Worm (Caenorhabditis elegans) whole organism, L3 larva: ENCODE data around the gene C18H7.1.
A peak's percentile ranks its signal among the peaks of the same experiment; 100 is the strongest.

ENCODE experiments used
- R02D3.7 ChIP-seq: fragments of 150-350 bp; optimal IDR thresholded peaks from 2 replicates; lab custom pipeline; 2014; ENCODE audit warnings: missing biosample characterization, missing genetic modification characterization
- ZK546.5 ChIP-seq: sonication (generic microtip); optimal IDR thresholded peaks from 2 replicates; lab custom pipeline; 2017; ENCODE audit warnings: missing biosample characterization, missing genetic modification characterization
- aly-2 ChIP-seq: fragments of 150-350 bp; optimal IDR thresholded peaks from 2 replicates; lab custom pipeline; 2014; ENCODE audit warnings: missing biosample characterization, missing genetic modification characterization
- ama-1 ChIP-seq: fragments of 150-350 bp; optimal IDR thresholded peaks from 2 replicates; lab custom pipeline; 2018
- ceh-16 ChIP-seq: sonication (generic microtip); optimal IDR thresholded peaks from 2 replicates; lab custom pipeline; 2017; ENCODE audit warnings: missing biosample characterization, missing genetic modification characterization
- ceh-28 ChIP-seq: fragments of 150-350 bp; optimal IDR thresholded peaks from 2 replicates; lab custom pipeline; 2014; ENCODE audit warnings: missing biosample characterization, missing genetic modification reagents, missing genetic modification characterization
- ceh-82 ChIP-seq: fragments of 150-350 bp; optimal IDR thresholded peaks from 2 replicates; lab custom pipeline; 2014; ENCODE audit warnings: missing biosample characterization, missing genetic modification characterization
- ceh-9 ChIP-seq: sonication (generic microtip); optimal IDR thresholded peaks from 2 replicates; lab custom pipeline; 2018; ENCODE audit warnings: missing biosample characterization, missing genetic modification characterization
- daf-12 ChIP-seq: fragments of 150-350 bp; optimal IDR thresholded peaks from 2 replicates; lab custom pipeline; 2014; ENCODE audit warnings: missing biosample characterization, missing genetic modification reagents, missing genetic modification characterization
- egl-27 ChIP-seq: sonication (generic microtip); optimal IDR thresholded peaks from 4 replicates; lab custom pipeline; 2017; ENCODE audit warnings: missing biosample characterization, missing genetic modification reagents, missing genetic modification characterization
- egl-5 ChIP-seq: fragments of 150-350 bp; optimal IDR thresholded peaks from 2 replicates; lab custom pipeline; 2017; ENCODE audit warnings: missing biosample characterization, missing genetic modification reagents, missing genetic modification characterization, inconsistent platforms
- elt-1 ChIP-seq: fragments of 150-350 bp; optimal IDR thresholded peaks from 2 replicates; lab custom pipeline; 2014; ENCODE audit warnings: missing biosample characterization, missing genetic modification characterization
- elt-2 ChIP-seq: sonication (generic microtip); optimal IDR thresholded peaks from 2 replicates; lab custom pipeline; 2016; ENCODE audit warnings: missing genetic modification reagents, mild to moderate bottlenecking, missing genetic modification characterization, missing compliant biosample characterization
- elt-3 ChIP-seq, 3 experiments: fragments of 150-350 bp in 1 of 3; sonication (generic microtip) in 2 of 3; optimal IDR thresholded peaks; 2 replicates in 2 of 3; 4 replicates in 1 of 3; lab custom pipeline; 2014 to 2017; ENCODE audit warnings: missing biosample characterization in 3 of 3, missing genetic modification characterization in 3 of 3
- eor-1 ChIP-seq, 2 experiments: fragments of 150-350 bp; optimal IDR thresholded peaks; 2 replicates each; lab custom pipeline; 2014 to 2018; ENCODE audit warnings: missing biosample characterization in 2 of 2, missing genetic modification characterization in 2 of 2
- fkh-10 ChIP-seq: sonication (generic microtip); optimal IDR thresholded peaks from 2 replicates; lab custom pipeline; 2017; ENCODE audit warnings: missing biosample characterization, missing genetic modification reagents, missing genetic modification characterization
- fkh-2 ChIP-seq: fragments of 150-350 bp; optimal IDR thresholded peaks from 2 replicates; lab custom pipeline; 2014; ENCODE audit warnings: missing biosample characterization, missing genetic modification reagents, missing genetic modification characterization
- fos-1 ChIP-seq: fragments of 150-350 bp; optimal IDR thresholded peaks from 2 replicates; lab custom pipeline; 2014; ENCODE audit warnings: missing biosample characterization, missing genetic modification characterization
- hmg-11 ChIP-seq: sonication (generic microtip); optimal IDR thresholded peaks from 2 replicates; lab custom pipeline; 2016; ENCODE audit warnings: missing genetic modification characterization, missing compliant biosample characterization
- jun-1 ChIP-seq: fragments of 150-350 bp; optimal IDR thresholded peaks from 2 replicates; lab custom pipeline; 2014; ENCODE audit warnings: missing biosample characterization, missing genetic modification reagents, missing genetic modification characterization
- lin-15B ChIP-seq: fragments of 150-350 bp; optimal IDR thresholded peaks from 2 replicates; lab custom pipeline; 2014; ENCODE audit warnings: missing biosample characterization, missing genetic modification characterization
- lin-39 ChIP-seq: fragments of 150-350 bp; optimal IDR thresholded peaks from 2 replicates; lab custom pipeline; 2018; ENCODE audit warnings: missing biosample characterization, missing genetic modification reagents, missing genetic modification characterization
- lsy-12 ChIP-seq: sonication (generic microtip); optimal IDR thresholded peaks from 2 replicates; lab custom pipeline; 2016; ENCODE audit warnings: mild to moderate bottlenecking, missing genetic modification characterization, missing compliant biosample characterization
- mdl-1 ChIP-seq: fragments of 150-350 bp; optimal IDR thresholded peaks from 2 replicates; lab custom pipeline; 2014; ENCODE audit warnings: missing biosample characterization, missing genetic modification characterization
- mml-1 ChIP-seq: fragments of 150-350 bp; sonication (generic microtip); optimal IDR thresholded peaks from 3 replicates; lab custom pipeline; 2014; ENCODE audit warnings: missing biosample characterization, missing genetic modification characterization
- nfya-1 ChIP-seq: sonication (generic microtip); optimal IDR thresholded peaks from 2 replicates; lab custom pipeline; 2017; ENCODE audit warnings: missing genetic modification characterization, mild to moderate bottlenecking, missing compliant biosample characterization, antibody characterized with exemption, moderate library complexity; ENCODE audit not compliant: insufficient read depth
- nhr-11 ChIP-seq: fragments of 150-350 bp; optimal IDR thresholded peaks from 2 replicates; lab custom pipeline; 2014; ENCODE audit warnings: missing biosample characterization, missing genetic modification characterization
- nhr-12 ChIP-seq: fragments of 150-350 bp; optimal IDR thresholded peaks from 2 replicates; lab custom pipeline; 2014; ENCODE audit warnings: missing biosample characterization, missing genetic modification characterization
- nhr-23 ChIP-seq: fragments of 150-350 bp; optimal IDR thresholded peaks from 2 replicates; lab custom pipeline; 2014; ENCODE audit warnings: missing biosample characterization, missing genetic modification reagents, missing genetic modification characterization
- nhr-237 ChIP-seq: fragments of 150-350 bp; optimal IDR thresholded peaks from 2 replicates; lab custom pipeline; 2014; ENCODE audit warnings: missing biosample characterization, missing genetic modification characterization
- nhr-25 ChIP-seq: sonication (generic microtip); optimal IDR thresholded peaks from 2 replicates; lab custom pipeline; 2017; ENCODE audit warnings: missing biosample characterization, missing genetic modification characterization
- nhr-28 ChIP-seq: fragments of 150-350 bp; optimal IDR thresholded peaks from 2 replicates; lab custom pipeline; 2014; ENCODE audit warnings: missing biosample characterization, missing genetic modification characterization
- nhr-43 ChIP-seq: sonication (generic microtip); optimal IDR thresholded peaks from 2 replicates; lab custom pipeline; 2016; ENCODE audit warnings: mild to moderate bottlenecking, missing genetic modification characterization, missing compliant biosample characterization; ENCODE audit not compliant: poor library complexity, severe bottlenecking
- nhr-67 ChIP-seq: fragments of 150-350 bp; optimal IDR thresholded peaks from 2 replicates; lab custom pipeline; 2014; ENCODE audit warnings: missing biosample characterization, missing genetic modification characterization
- nhr-76 ChIP-seq: fragments of 150-350 bp; sonication (generic microtip); optimal IDR thresholded peaks from 5 replicates; lab custom pipeline; 2014; ENCODE audit warnings: missing biosample characterization, missing genetic modification characterization
- nhr-77 ChIP-seq: fragments of 150-350 bp; optimal IDR thresholded peaks from 2 replicates; lab custom pipeline; 2014; ENCODE audit warnings: missing biosample characterization, missing genetic modification characterization
- pha-4 ChIP-seq: fragments of 150-350 bp; optimal IDR thresholded peaks from 2 replicates; lab custom pipeline; 2014; ENCODE audit warnings: missing biosample characterization, missing genetic modification reagents, missing genetic modification characterization
- pqm-1 ChIP-seq: fragments of 150-350 bp; optimal IDR thresholded peaks from 2 replicates; lab custom pipeline; 2017; ENCODE audit warnings: missing biosample characterization, missing genetic modification characterization, inconsistent platforms
- sea-2 ChIP-seq: fragments of 150-350 bp; sonication (generic microtip); optimal IDR thresholded peaks from 4 replicates; lab custom pipeline; 2014; ENCODE audit warnings: missing biosample characterization, missing genetic modification reagents, missing genetic modification characterization
- skn-1 ChIP-seq: fragments of 150-350 bp; optimal IDR thresholded peaks from 2 replicates; lab custom pipeline; 2014; ENCODE audit warnings: missing biosample characterization, missing genetic modification characterization
- snpc-4 ChIP-seq: fragments of 150-350 bp; optimal IDR thresholded peaks from 2 replicates; lab custom pipeline; 2014; ENCODE audit warnings: missing biosample characterization, missing genetic modification characterization
- tbx-2 ChIP-seq: sonication (generic microtip); optimal IDR thresholded peaks from 2 replicates; lab custom pipeline; 2016; ENCODE audit warnings: mild to moderate bottlenecking, missing genetic modification characterization, missing compliant biosample characterization
- unc-39 ChIP-seq: sonication (generic microtip); optimal IDR thresholded peaks from 4 replicates; lab custom pipeline; 2017; ENCODE audit warnings: missing biosample characterization, missing genetic modification characterization
- unc-62 ChIP-seq: fragments of 150-350 bp; sonication (generic microtip); optimal IDR thresholded peaks from 4 replicates; lab custom pipeline; 2014; ENCODE audit warnings: missing biosample characterization, missing genetic modification reagents, missing genetic modification characterization
- zag-1 ChIP-seq: fragments of 150-350 bp; optimal IDR thresholded peaks from 2 replicates; lab custom pipeline; 2014; ENCODE audit warnings: missing biosample characterization, missing genetic modification characterization
- ztf-11 ChIP-seq: fragments of 150-350 bp; optimal IDR thresholded peaks from 2 replicates; lab custom pipeline; 2014; ENCODE audit warnings: missing biosample characterization, missing genetic modification characterization
- ztf-4 ChIP-seq: fragments of 150-350 bp; optimal IDR thresholded peaks from 2 replicates; lab custom pipeline; 2014; ENCODE audit warnings: missing biosample characterization, missing genetic modification characterization

Gene C18H7.1

ce11 chrIV:606055-606454, 9.3 kb upstream of the C18H7.1 start, which contains the start of gene inx-18:
TSS of gene inx-18 (plus strand) at chrIV:606355.
- TF ChIP-seq zag-1 (tag; lab: Kevin White, UChicago) (no peak), eor-1 (tag; optimal IDR thresholded peaks at IDR 0.05; lab: Kevin White, UChicago) (no peak)

ce11 chrIV:607628-608027, 7.7 kb upstream of the C18H7.1 start:
- peak; percentile 2 for TF ChIP-seq nfya-1
- no peak for TF ChIP-seq unc-62

ce11 chrIV:613155-613554, 2.2 kb upstream of the C18H7.1 start:
- TF ChIP-seq aly-2 (no peak), unc-62 (no peak), nfya-1 (peak; percentile 96)
- TF ChIP-seq, all 47 proteins: peak for 1

ce11 chrIV:619766-620165, 4.4 kb downstream of the C18H7.1 start:
- no peak for TF ChIP-seq nfya-1
- TF ChIP-seq daf-12 (tag; lab: Kevin White, UChicago), result no peak

- TF ChIP-seq jun-1 (no peak), mdl-1 (tag; lab: Kevin White, UChicago) (no peak), elt-2 (tag; lab: Kevin White, UChicago) (peak; percentile 26), nhr-76 (tag; lab: Kevin White, UChicago) (no peak), egl-27 (tag; lab: Kevin White, UChicago) (peak; percentile 70), ceh-28 (tag; lab: Kevin White, UChicago) (no peak), elt-1 (tag; lab: Kevin White, UChicago) (no peak), ceh-16 (no peak), ztf-4 (no peak), lin-39 (peak; percentile 58), fkh-2 (tag; lab: Kevin White, UChicago) (no peak), R02D3.7 (tag; lab: Kevin White, UChicago) (no peak), lsy-12 (peak; percentile 53), nhr-43 (no peak), sea-2 (GFP tag; lab: Kevin White, UChicago) (no peak), skn-1 (tag; lab: Kevin White, UChicago) (peak; percentile 14), fkh-10 (GFP tag; lab: Kevin White, UChicago) (no peak), nhr-11 (tag; lab: Kevin White, UChicago) (no peak), nhr-25 (tag; lab: Kevin White, UChicago) (no peak), elt-3 (tag; optimal IDR thresholded peaks at IDR 0.05; lab: Kevin White, UChicago) (no peak), eor-1 (tag; optimal IDR thresholded peaks at IDR 0.05; lab: Kevin White, UChicago) (no peak), pha-4 (tag; lab: Kevin White, UChicago) (no peak), tbx-2 (tag; lab: Kevin White, UChicago) (peak; percentile 10), unc-62 (no peak), ztf-11 (tag; lab: Kevin White, UChicago) (no peak), pqm-1 (tag; lab: Kevin White, UChicago) (peak; percentile 33), daf-12 (tag; lab: Kevin White, UChicago) (no peak), ceh-82 (no peak), egl-5 (no peak), nhr-237 (tag; lab: Kevin White, UChicago) (no peak), zag-1 (tag; lab: Kevin White, UChicago) (no peak), ama-1 (no peak), nfya-1 (peak; percentile 50), mml-1 (no peak), snpc-4 (tag; lab: Kevin White, UChicago) (no peak), nhr-23 (tag; lab: Kevin White, UChicago) (no peak), fos-1 (tag; lab: Kevin White, UChicago) (no peak), nhr-67 (tag; lab: Kevin White, UChicago) (no peak), hmg-11 (tag; lab: Kevin White, UChicago) (peak; percentile 82), nhr-12 (no peak), ceh-9 (tag; lab: Kevin White, UChicago) (no peak), unc-39 (tag; lab: Kevin White, UChicago) (no peak), nhr-77 (tag; lab: Kevin White, UChicago) (no peak), ZK546.5 (tag; lab: Kevin White, UChicago) (no peak), aly-2 (no peak), lin-15B (tag; lab: Kevin White, UChicago) (peak; percentile 51), nhr-28 (tag; lab: Kevin White, UChicago) (no peak)
These were observed 5.0 kb downstream of the C18H7.1 start for ce11 chrIV:620324-620723.
